Worm (Caenorhabditis elegans): ENCODE data around the gene C23G10.1.

The C23G10.1 gene

DNA sequence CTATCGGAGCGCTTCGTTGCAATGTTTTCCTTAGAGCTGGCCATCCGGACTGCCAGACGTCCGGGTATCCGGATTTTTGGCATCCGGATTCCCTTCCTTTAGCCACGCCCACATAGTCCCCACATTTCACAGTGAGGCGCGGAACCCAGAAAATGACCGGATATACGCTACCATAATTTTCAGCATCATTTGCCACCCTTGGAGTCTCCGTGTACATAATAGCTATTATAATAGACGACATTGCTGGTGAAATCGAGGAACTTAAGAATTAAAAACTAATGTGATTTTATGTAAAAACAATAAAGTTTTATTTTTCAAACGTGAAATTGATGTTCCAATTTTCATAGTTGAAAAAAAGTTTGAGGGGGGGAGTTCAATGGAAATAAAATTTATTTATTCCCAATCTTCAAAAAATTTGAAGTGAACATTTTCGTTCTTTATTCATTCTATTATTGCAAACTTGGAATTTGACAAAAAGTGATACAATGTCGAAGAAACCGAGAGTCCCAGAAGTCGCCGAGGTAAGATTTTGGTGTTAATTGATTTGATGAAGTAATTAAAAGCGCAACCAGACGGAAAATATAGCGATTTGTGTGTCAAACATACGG is 1.2 kb downstream of the C23G10.1 start:
- TF ChIP-seq ceh-43 (GFP tag; optimal IDR thresholded peaks at IDR 0.05) (no peak), unc-120 (tag; optimal IDR thresholded peaks at IDR 0.05; ENCODE audit: poor library complexity, severe bottlenecking) (no peak), nhr-237 (tag; optimal IDR thresholded peaks at IDR 0.05) (no peak), flh-1 (GFP tag; optimal IDR thresholded peaks at IDR 0.05) (no peak), nhr-12 (tag; optimal IDR thresholded peaks at IDR 0.05) (no peak), nhr-2 (tag; optimal IDR thresholded peaks at IDR 0.05) (no peak), elt-1 (tag; optimal IDR thresholded peaks at IDR 0.05; ENCODE audit: borderline replicate concordance, insufficient read depth) (no peak), nhr-76 (tag; optimal IDR thresholded peaks at IDR 0.05) (no peak), ham-2 (GFP tag; optimal IDR thresholded peaks at IDR 0.05) (no peak), blmp-1 (tag; optimal IDR thresholded peaks at IDR 0.05) (no peak), lin-32 (GFP tag; optimal IDR thresholded peaks at IDR 0.05) (no peak), bed-3 (GFP tag; optimal IDR thresholded peaks at IDR 0.05) (no peak), elt-3 (tag; optimal IDR thresholded peaks at IDR 0.05) (no peak), mep-1 (tag; optimal IDR thresholded peaks at IDR 0.05) (no peak), unc-62 (GFP tag; optimal IDR thresholded peaks at IDR 0.05) (no peak), cnd-1 (tag; optimal IDR thresholded peaks at IDR 0.05) (no peak), M03D4.4 (tag; optimal IDR thresholded peaks at IDR 0.05) (no peak)

- TF ChIP-seq nhr-237 (tag; optimal IDR thresholded peaks at IDR 0.05) (no peak), hlh-1 (tag; optimal IDR thresholded peaks at IDR 0.05) (no peak), nhr-2 (tag; optimal IDR thresholded peaks at IDR 0.05) (no peak), zip-8 (tag; optimal IDR thresholded peaks at IDR 0.05) (no peak)
Observed at ce11 chrIII:6213915-6214314, 4.8 kb downstream of the C23G10.1 start, which contains the start of gene C23G10.10. Gene C23G10.10 (minus strand): TSS chrIII:6214015.

DNA sequence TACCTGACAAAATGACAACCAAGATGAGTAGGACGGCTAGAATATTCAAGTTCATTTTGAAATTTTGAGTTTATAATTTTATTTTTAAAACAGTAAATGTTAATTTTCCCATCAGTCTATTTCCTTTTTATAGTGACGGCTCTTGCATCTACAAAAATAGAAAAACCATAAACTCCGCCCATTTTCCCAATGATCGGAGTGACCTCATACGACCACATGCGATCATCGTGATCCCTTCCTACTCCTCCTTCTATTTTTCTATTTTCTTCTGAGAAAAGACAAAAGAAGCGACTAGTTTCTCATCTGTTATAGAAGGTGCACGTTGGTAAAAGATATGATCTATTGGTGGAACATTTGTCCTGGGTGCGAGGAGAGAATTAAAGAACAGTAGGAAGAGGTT is 6.4 kb downstream of the C23G10.1 start, which contains the start of gene C23G10.11:
Gene C23G10.11 (minus strand): TSS at position 101 of the 400 bp plus-strand sequence.
- TF ChIP-seq ceh-83 (GFP tag; optimal IDR thresholded peaks at IDR 0.05) (no peak), mls-2 (tag; optimal IDR thresholded peaks at IDR 0.05) (no peak), hlh-1 (tag; optimal IDR thresholded peaks at IDR 0.05) (no peak), nhr-76 (tag; optimal IDR thresholded peaks at IDR 0.05) (no peak), sem-2 (GFP tag; optimal IDR thresholded peaks at IDR 0.05) (no peak), elt-1 (tag; optimal IDR thresholded peaks at IDR 0.05; ENCODE audit: borderline replicate concordance, insufficient read depth) (no peak), nhr-2 (tag; optimal IDR thresholded peaks at IDR 0.05) (no peak), nhr-28 (tag; optimal IDR thresholded peaks at IDR 0.05) (no peak), mab-5 (tag; optimal IDR thresholded peaks at IDR 0.05) (no peak), ztf-11 (tag; optimal IDR thresholded peaks at IDR 0.05) (no peak), bed-3 (GFP tag; optimal IDR thresholded peaks at IDR 0.05) (no peak), pha-4 (tag; optimal IDR thresholded peaks at IDR 0.05) (no peak), mep-1 (tag; optimal IDR thresholded peaks at IDR 0.05) (no peak), zip-8 (tag; optimal IDR thresholded peaks at IDR 0.05) (no peak), lin-13 (tag; optimal IDR thresholded peaks at IDR 0.05) (no peak), nhr-237 (tag; optimal IDR thresholded peaks at IDR 0.05) (no peak), ces-1 (GFP tag; optimal IDR thresholded peaks at IDR 0.05) (no peak), lsy-2 (tag; optimal IDR thresholded peaks at IDR 0.05) (no peak)

- no peak for TF ChIP-seq nhr-28 (tag; optimal IDR thresholded peaks at IDR 0.05)
- TF ChIP-seq hlh-1 (tag; optimal IDR thresholded peaks at IDR 0.05), result no peak
- TF ChIP-seq mep-1 (tag; optimal IDR thresholded peaks at IDR 0.05), result no peak
- TF ChIP-seq sptf-1 (tag; optimal IDR thresholded peaks at IDR 0.05), result no peak
- TF ChIP-seq nhr-12 (tag; optimal IDR thresholded peaks at IDR 0.05), result no peak
- no peak for TF ChIP-seq lin-32 (GFP tag; optimal IDR thresholded peaks at IDR 0.05)
- TF ChIP-seq ztf-11 (tag; optimal IDR thresholded peaks at IDR 0.05), result no peak
- TF ChIP-seq bed-3 (GFP tag; optimal IDR thresholded peaks at IDR 0.05), result no peak
- TF ChIP-seq pha-4 (tag; optimal IDR thresholded peaks at IDR 0.05), result no peak
- TF ChIP-seq M03D4.4 (tag; optimal IDR thresholded peaks at IDR 0.05), result no peak
- no peak for TF ChIP-seq ceh-39 (tag; optimal IDR thresholded peaks at IDR 0.05)
- no peak for TF ChIP-seq lin-13 (tag; optimal IDR thresholded peaks at IDR 0.05)
- no peak for TF ChIP-seq sem-2 (GFP tag; optimal IDR thresholded peaks at IDR 0.05)
- no peak for TF ChIP-seq tbx-8 (GFP tag; optimal IDR thresholded peaks at IDR 0.05)
- TF ChIP-seq mab-5 (tag; optimal IDR thresholded peaks at IDR 0.05), result no peak
Observed at ce11 chrIII:6215943-6216342, 6.9 kb downstream of the C23G10.1 start.

Measured in whole organism, mixed stage, embryonic.